Fruit fly (Drosophila melanogaster) S2 (cell line): ENCODE measurements around the gene cana.

Source experiments
- CG8478 ChIP-seq: fragments of >200 bp; optimal IDR thresholded peaks from 2 replicates; lab custom pipeline; 2018
- CTCF ChIP-seq, 2 experiments: fragments of >200 bp; optimal IDR thresholded peaks; 2 replicates each; lab custom pipeline; 2018

DNA sequence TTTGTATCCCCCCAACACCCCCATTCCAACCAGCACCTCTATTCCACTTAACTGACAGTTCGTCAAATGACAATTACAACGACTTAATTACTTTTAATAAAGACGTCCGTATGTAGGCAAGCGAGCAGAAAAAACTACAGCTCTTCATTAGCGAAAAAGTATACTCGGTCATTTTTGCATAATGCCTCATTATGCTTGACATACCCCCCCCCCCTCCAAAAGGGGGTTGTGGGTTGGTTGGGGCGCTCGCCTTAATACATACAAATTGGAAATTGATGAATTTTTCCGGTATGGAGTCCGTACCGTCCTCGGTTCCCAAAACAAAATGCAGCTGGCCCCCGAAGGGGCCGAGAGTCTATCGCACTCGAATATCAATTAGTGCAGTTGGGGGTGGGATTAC lies 42.3 kb upstream of the cana start:
- no peak for TF ChIP-seq CG8478 (lab: Kevin White, UChicago)
- no peak for TF ChIP-seq CTCF (optimal IDR thresholded peaks at IDR 0.05; lab: Kevin White, UChicago)
